Worm (Caenorhabditis elegans): Measurements from ENCODE around the gene fis-2.

The fis-2 gene

ce11 chrX:8252293-8252692 is 32.7 kb downstream of the fis-2 start, which contains the start of gene M60.6 (continued):
- TF ChIP-seq vab-15 (tag; optimal IDR thresholded peaks at IDR 0.05) (no peak), rnt-1 (tag; optimal IDR thresholded peaks at IDR 0.05) (peak; percentile 7), unc-30 (tag; optimal IDR thresholded peaks at IDR 0.05) (no peak), snpc-4 (tag; optimal IDR thresholded peaks at IDR 0.05) (no peak), nhr-90 (tag; optimal IDR thresholded peaks at IDR 0.05; ENCODE audit: poor library complexity) (peak; percentile 27), ama-1 (optimal IDR thresholded peaks at IDR 0.05) (no peak), sup-37 (GFP tag; optimal IDR thresholded peaks at IDR 0.05) (no peak), sox-4 (tag; optimal IDR thresholded peaks at IDR 0.05) (peak; percentile 29), mep-1 (tag; optimal IDR thresholded peaks at IDR 0.05) (peak; percentile 64), lin-14 (GFP tag; optimal IDR thresholded peaks at IDR 0.05) (peak; percentile 84), unc-98 (GFP tag; IDR thresholded peaks at IDR 0.05) (no peak), hpl-2 (GFP tag; optimal IDR thresholded peaks at IDR 0.05) (no peak), hlh-4 (tag; optimal IDR thresholded peaks at IDR 0.05) (no peak), nhr-85 (tag) (peak; percentile 87), nhr-76 (tag; optimal IDR thresholded peaks at IDR 0.05) (no peak), F16B12.6 (tag; optimal IDR thresholded peaks at IDR 0.05) (no peak), fkh-8 (tag; optimal IDR thresholded peaks at IDR 0.05) (peak; percentile 33), C34B4.2 (tag; optimal IDR thresholded peaks at IDR 0.05) (no peak), fkh-10 (GFP tag; optimal IDR thresholded peaks at IDR 0.05) (peak; percentile 33), pax-3 (tag; optimal IDR thresholded peaks at IDR 0.05) (no peak), aha-1 (tag; optimal IDR thresholded peaks at IDR 0.05) (no peak), Y116A8C.19 (tag; optimal IDR thresholded peaks at IDR 0.05; ENCODE audit: borderline replicate concordance) (no peak), aly-2 (tag; optimal IDR thresholded peaks at IDR 0.05) (no peak), egl-13 (tag; optimal IDR thresholded peaks at IDR 0.05) (peak; percentile 32), xbp-1 (tag; optimal IDR thresholded peaks at IDR 0.05) (peak; percentile 28), tbx-2 (tag; optimal IDR thresholded peaks at IDR 0.05) (peak; percentile 15), nhr-84 (tag; optimal IDR thresholded peaks at IDR 0.05) (no peak), skn-1 (tag; optimal IDR thresholded peaks at IDR 0.05) (peak; percentile 7), dsc-1 (tag; optimal IDR thresholded peaks at IDR 0.05) (no peak), ceh-88 (GFP tag; IDR thresholded peaks at IDR 0.05) (no peak), ztf-11 (tag; optimal IDR thresholded peaks at IDR 0.05) (no peak), zag-1 (tag; optimal IDR thresholded peaks at IDR 0.05) (no peak), lin-35 (GFP tag; optimal IDR thresholded peaks at IDR 0.05) (peak; percentile 4 to 5), irx-1 (tag; optimal IDR thresholded peaks at IDR 0.05) (no peak), ceh-63 (GFP tag; optimal IDR thresholded peaks at IDR 0.05) (no peak), ceh-8 (GFP tag; optimal IDR thresholded peaks at IDR 0.05) (no peak), tlp-1 (tag; optimal IDR thresholded peaks at IDR 0.05) (no peak), fkh-4 (tag; optimal IDR thresholded peaks at IDR 0.05; ENCODE audit: borderline replicate concordance) (no peak), egl-27 (tag; optimal IDR thresholded peaks at IDR 0.05) (no peak), jun-1 (tag; optimal IDR thresholded peaks at IDR 0.05) (no peak), isw-1 (GFP tag; IDR thresholded peaks at IDR 0.05) (peak; percentile 21; the same call in 1 of the 2 replicates), nhr-20 (tag; optimal IDR thresholded peaks at IDR 0.05) (peak; percentile 48), efl-3 (GFP tag; optimal IDR thresholded peaks at IDR 0.05) (no peak), sptf-1 (tag; optimal IDR thresholded peaks at IDR 0.05) (no peak), C16A3.4 (tag; optimal IDR thresholded peaks at IDR 0.05) (no peak), mab-9 (GFP tag; IDR thresholded peaks at IDR 0.05) (no peak), nhr-12 (tag; optimal IDR thresholded peaks at IDR 0.05) (no peak), unc-62 (GFP tag; optimal IDR thresholded peaks at IDR 0.05) (no peak), alr-1 (tag; optimal IDR thresholded peaks at IDR 0.05; ENCODE audit: borderline replicate concordance) (no peak), nhr-19 (GFP tag; conservative IDR thresholded peaks at IDR 0.05) (0 out of 2 replicates have a peak, but pooled peaks have one; percentile 18), grh-1 (GFP tag; IDR thresholded peaks at IDR 0.05) (0 out of 2 replicates have a peak, but pooled peaks have one; percentile 22), pqm-1 (tag; optimal IDR thresholded peaks at IDR 0.05) (no peak), fos-1 (tag; optimal IDR thresholded peaks at IDR 0.05) (peak; percentile 16), unc-86 (tag; optimal IDR thresholded peaks at IDR 0.05) (no peak), blmp-1 (tag; optimal IDR thresholded peaks at IDR 0.05) (peak; percentile 76)

Data from whole organism, L1 larva.